Fruit fly (Drosophila melanogaster) whole organism, pupa: Measurements from ENCODE around the gene CG14451.
A peak's percentile ranks its signal among the peaks of the same experiment; 100 is the strongest.

Experiments
- CG10348 ChIP-seq: fragments of 200-800 bp; sonication (Bioruptor generic); IDR thresholded peaks from 2 replicates; pipeline ENCODE4 v1.3.6; 2022; ENCODE audit warnings: missing biosample characterization, missing genetic modification characterization
- CG8301 ChIP-seq: fragments of 200-800 bp; sonication (Bioruptor generic); optimal IDR thresholded peaks from 2 replicates; lab custom pipeline; 2018; ENCODE audit warnings: missing biosample characterization, mild to moderate bottlenecking, missing genetic modification characterization
- EcR ChIP-seq: fragments of 200-800 bp; sonication (Bioruptor generic); optimal IDR thresholded peaks from 3 replicates; lab custom pipeline; 2019; ENCODE audit warnings: missing biosample characterization, missing genetic modification characterization, mild to moderate bottlenecking, moderate library complexity, missing genetic modification reagents

DNA sequence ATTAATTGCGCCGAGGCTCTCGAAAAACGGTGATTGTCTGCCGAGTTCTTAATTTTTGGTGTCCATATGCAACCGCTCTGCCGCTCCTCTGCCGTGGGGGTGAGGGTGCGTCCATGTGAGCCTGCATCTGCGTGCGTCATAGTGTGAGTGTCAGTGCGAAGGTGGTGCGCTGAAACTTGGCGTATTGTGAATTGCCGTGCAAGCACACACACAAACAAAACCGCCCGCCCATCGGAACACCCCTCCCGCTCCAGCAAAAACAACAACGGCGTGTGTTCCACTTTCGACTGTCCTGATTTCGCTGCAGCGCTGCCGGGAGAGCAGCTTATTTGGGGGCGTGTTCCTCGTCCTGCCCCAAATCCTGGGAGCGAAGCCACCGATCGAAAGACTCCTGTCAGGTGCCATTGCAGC lies 20.2 kb upstream of the CG14451 start:
- TF ChIP-seq EcR (peak; percentile 17), CG10348 (no peak), CG8301 (no peak)
